Worm (Caenorhabditis elegans) whole organism, L3 larva: ENCODE results near the gene Y43B11AL.1.

ENCODE experiments used
- R02D3.7 ChIP-seq: fragments of 150-350 bp; optimal IDR thresholded peaks from 2 replicates; lab custom pipeline; 2014; ENCODE audit warnings: missing biosample characterization, missing genetic modification characterization
- ZK546.5 ChIP-seq: sonication (generic microtip); optimal IDR thresholded peaks from 2 replicates; lab custom pipeline; 2017; ENCODE audit warnings: missing biosample characterization, missing genetic modification characterization
- ama-1 ChIP-seq: fragments of 150-350 bp; optimal IDR thresholded peaks from 2 replicates; lab custom pipeline; 2018
- ceh-16 ChIP-seq: sonication (generic microtip); optimal IDR thresholded peaks from 2 replicates; lab custom pipeline; 2017; ENCODE audit warnings: missing biosample characterization, missing genetic modification characterization
- ceh-82 ChIP-seq: fragments of 150-350 bp; optimal IDR thresholded peaks from 2 replicates; lab custom pipeline; 2014; ENCODE audit warnings: missing biosample characterization, missing genetic modification characterization
- ceh-9 ChIP-seq: sonication (generic microtip); optimal IDR thresholded peaks from 2 replicates; lab custom pipeline; 2018; ENCODE audit warnings: missing biosample characterization, missing genetic modification characterization
- daf-12 ChIP-seq: fragments of 150-350 bp; optimal IDR thresholded peaks from 2 replicates; lab custom pipeline; 2014; ENCODE audit warnings: missing biosample characterization, missing genetic modification reagents, missing genetic modification characterization
- elt-1 ChIP-seq: fragments of 150-350 bp; optimal IDR thresholded peaks from 2 replicates; lab custom pipeline; 2014; ENCODE audit warnings: missing biosample characterization, missing genetic modification characterization
- elt-2 ChIP-seq: sonication (generic microtip); optimal IDR thresholded peaks from 2 replicates; lab custom pipeline; 2016; ENCODE audit warnings: missing genetic modification reagents, mild to moderate bottlenecking, missing genetic modification characterization, missing compliant biosample characterization
- eor-1 ChIP-seq, 2 experiments: fragments of 150-350 bp; optimal IDR thresholded peaks; 2 replicates each; lab custom pipeline; 2014 to 2018; ENCODE audit warnings: missing biosample characterization in 2 of 2, missing genetic modification characterization in 2 of 2
- fkh-10 ChIP-seq: sonication (generic microtip); optimal IDR thresholded peaks from 2 replicates; lab custom pipeline; 2017; ENCODE audit warnings: missing biosample characterization, missing genetic modification reagents, missing genetic modification characterization
- fkh-2 ChIP-seq: fragments of 150-350 bp; optimal IDR thresholded peaks from 2 replicates; lab custom pipeline; 2014; ENCODE audit warnings: missing biosample characterization, missing genetic modification reagents, missing genetic modification characterization
- lin-15B ChIP-seq: fragments of 150-350 bp; optimal IDR thresholded peaks from 2 replicates; lab custom pipeline; 2014; ENCODE audit warnings: missing biosample characterization, missing genetic modification characterization
- lin-39 ChIP-seq: fragments of 150-350 bp; optimal IDR thresholded peaks from 2 replicates; lab custom pipeline; 2018; ENCODE audit warnings: missing biosample characterization, missing genetic modification reagents, missing genetic modification characterization
- lsy-12 ChIP-seq: sonication (generic microtip); optimal IDR thresholded peaks from 2 replicates; lab custom pipeline; 2016; ENCODE audit warnings: mild to moderate bottlenecking, missing genetic modification characterization, missing compliant biosample characterization
- mdl-1 ChIP-seq: fragments of 150-350 bp; optimal IDR thresholded peaks from 2 replicates; lab custom pipeline; 2014; ENCODE audit warnings: missing biosample characterization, missing genetic modification characterization
- mml-1 ChIP-seq: fragments of 150-350 bp; sonication (generic microtip); optimal IDR thresholded peaks from 3 replicates; lab custom pipeline; 2014; ENCODE audit warnings: missing biosample characterization, missing genetic modification characterization
- nhr-12 ChIP-seq: fragments of 150-350 bp; optimal IDR thresholded peaks from 2 replicates; lab custom pipeline; 2014; ENCODE audit warnings: missing biosample characterization, missing genetic modification characterization
- nhr-237 ChIP-seq: fragments of 150-350 bp; optimal IDR thresholded peaks from 2 replicates; lab custom pipeline; 2014; ENCODE audit warnings: missing biosample characterization, missing genetic modification characterization
- nhr-25 ChIP-seq: sonication (generic microtip); optimal IDR thresholded peaks from 2 replicates; lab custom pipeline; 2017; ENCODE audit warnings: missing biosample characterization, missing genetic modification characterization
- nhr-28 ChIP-seq: fragments of 150-350 bp; optimal IDR thresholded peaks from 2 replicates; lab custom pipeline; 2014; ENCODE audit warnings: missing biosample characterization, missing genetic modification characterization
- nhr-43 ChIP-seq: sonication (generic microtip); optimal IDR thresholded peaks from 2 replicates; lab custom pipeline; 2016; ENCODE audit warnings: mild to moderate bottlenecking, missing genetic modification characterization, missing compliant biosample characterization; ENCODE audit not compliant: poor library complexity, severe bottlenecking
- nhr-67 ChIP-seq: fragments of 150-350 bp; optimal IDR thresholded peaks from 2 replicates; lab custom pipeline; 2014; ENCODE audit warnings: missing biosample characterization, missing genetic modification characterization
- nhr-76 ChIP-seq: fragments of 150-350 bp; sonication (generic microtip); optimal IDR thresholded peaks from 5 replicates; lab custom pipeline; 2014; ENCODE audit warnings: missing biosample characterization, missing genetic modification characterization
- nhr-77 ChIP-seq: fragments of 150-350 bp; optimal IDR thresholded peaks from 2 replicates; lab custom pipeline; 2014; ENCODE audit warnings: missing biosample characterization, missing genetic modification characterization
- pha-4 ChIP-seq: fragments of 150-350 bp; optimal IDR thresholded peaks from 2 replicates; lab custom pipeline; 2014; ENCODE audit warnings: missing biosample characterization, missing genetic modification reagents, missing genetic modification characterization
- pqm-1 ChIP-seq: fragments of 150-350 bp; optimal IDR thresholded peaks from 2 replicates; lab custom pipeline; 2017; ENCODE audit warnings: missing biosample characterization, missing genetic modification characterization, inconsistent platforms
- sea-2 ChIP-seq: fragments of 150-350 bp; sonication (generic microtip); optimal IDR thresholded peaks from 4 replicates; lab custom pipeline; 2014; ENCODE audit warnings: missing biosample characterization, missing genetic modification reagents, missing genetic modification characterization
- skn-1 ChIP-seq: fragments of 150-350 bp; optimal IDR thresholded peaks from 2 replicates; lab custom pipeline; 2014; ENCODE audit warnings: missing biosample characterization, missing genetic modification characterization
- snpc-4 ChIP-seq: fragments of 150-350 bp; optimal IDR thresholded peaks from 2 replicates; lab custom pipeline; 2014; ENCODE audit warnings: missing biosample characterization, missing genetic modification characterization
- tbx-2 ChIP-seq: sonication (generic microtip); optimal IDR thresholded peaks from 2 replicates; lab custom pipeline; 2016; ENCODE audit warnings: mild to moderate bottlenecking, missing genetic modification characterization, missing compliant biosample characterization
- unc-39 ChIP-seq: sonication (generic microtip); optimal IDR thresholded peaks from 4 replicates; lab custom pipeline; 2017; ENCODE audit warnings: missing biosample characterization, missing genetic modification characterization
- ztf-4 ChIP-seq: fragments of 150-350 bp; optimal IDR thresholded peaks from 2 replicates; lab custom pipeline; 2014; ENCODE audit warnings: missing biosample characterization, missing genetic modification characterization

Gene Y43B11AL.1

DNA sequence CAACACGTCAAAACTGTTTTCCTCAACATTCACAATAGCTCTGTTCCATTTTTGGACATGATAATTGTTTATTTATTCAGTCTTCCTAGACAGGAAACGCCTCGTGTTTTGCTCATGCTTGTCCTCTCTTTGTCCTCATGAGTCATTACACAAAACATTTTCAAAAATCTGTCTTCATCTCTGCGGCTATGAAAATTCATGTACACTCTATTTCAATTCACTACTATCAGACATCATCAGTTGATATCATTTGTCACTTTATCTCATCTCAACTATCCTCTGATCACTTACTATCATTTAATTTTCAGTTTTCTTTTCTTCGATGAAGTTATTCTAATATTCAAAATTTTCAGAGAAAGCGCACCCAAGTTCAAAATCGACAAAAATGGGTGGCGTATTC is 41.3 kb upstream of the Y43B11AL.1 start, which contains the start of gene adah-1:
Gene adah-1 (plus strand): TSS at position 354 of the 400 bp plus-strand sequence.
- no peak for TF ChIP-seq skn-1 (tag; lab: Kevin White, UChicago)
- TF ChIP-seq mml-1 (tag; lab: Kevin White, UChicago) = peak; percentile 15

DNA sequence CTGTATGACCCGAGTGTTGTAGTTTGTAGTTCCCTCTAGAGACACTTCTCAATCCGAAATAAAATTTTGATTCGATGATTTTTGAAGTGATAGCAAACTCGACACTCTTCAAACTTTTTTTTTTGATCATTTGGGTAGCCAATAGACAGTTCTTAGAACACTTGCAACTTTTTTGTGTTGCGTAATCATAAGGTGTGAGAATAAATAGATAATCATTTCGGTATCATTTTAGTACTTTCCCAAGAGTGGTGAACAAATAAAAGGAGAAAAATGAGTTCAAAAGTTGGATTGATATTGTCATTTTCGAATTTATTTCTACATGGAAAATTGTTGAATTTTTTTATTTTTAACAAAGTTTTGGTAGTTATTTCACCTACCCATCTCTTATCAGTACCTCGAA is 40.3 kb upstream of the Y43B11AL.1 start:
- TF ChIP-seq nhr-237 (tag; lab: Kevin White, UChicago) (no peak), ceh-82 (tag; lab: Kevin White, UChicago) (no peak), ztf-4 (tag; lab: Kevin White, UChicago) (no peak), ama-1 (no peak), pqm-1 (tag; lab: Kevin White, UChicago) (peak; percentile 39), R02D3.7 (no peak), ceh-16 (no peak), eor-1 (tag; optimal IDR thresholded peaks at IDR 0.05; lab: Kevin White, UChicago) (no peak), nhr-77 (tag; lab: Kevin White, UChicago) (no peak), ZK546.5 (tag; lab: Kevin White, UChicago) (no peak), unc-39 (tag; lab: Kevin White, UChicago) (no peak), lin-39 (tag; lab: Kevin White, UChicago) (no peak), elt-2 (tag; lab: Kevin White, UChicago) (peak; percentile 49)

DNA sequence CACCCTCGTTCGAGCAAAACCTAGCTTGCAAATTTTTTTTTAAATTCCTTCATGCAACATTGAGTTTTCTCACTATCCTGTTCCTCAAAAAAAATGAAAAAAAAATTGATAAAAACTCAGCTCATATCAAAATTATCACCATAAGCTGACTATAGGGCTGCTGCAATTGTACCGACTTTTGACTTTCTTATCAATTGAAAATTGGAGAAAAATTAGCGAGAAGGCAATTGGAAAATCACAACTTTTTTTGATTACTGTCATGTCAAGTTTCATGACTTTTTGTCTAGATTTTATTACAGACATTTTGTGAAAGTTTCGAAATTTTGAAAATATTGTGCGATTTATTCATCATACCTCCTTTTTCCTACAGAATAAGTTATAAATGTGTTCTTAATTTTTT is 39.3 kb upstream of the Y43B11AL.1 start:
- peak; percentile 67 for TF ChIP-seq pqm-1 (tag; lab: Kevin White, UChicago)
- TF ChIP-seq R02D3.7 = no peak
- TF ChIP-seq elt-1 (tag; lab: Kevin White, UChicago) = no peak
- peak; percentile 90 for TF ChIP-seq elt-2 (tag; lab: Kevin White, UChicago)
- no peak for TF ChIP-seq nhr-28 (tag; lab: Kevin White, UChicago)
- no peak for TF ChIP-seq ceh-9 (tag; lab: Kevin White, UChicago)
- no peak for TF ChIP-seq nhr-76 (tag; lab: Kevin White, UChicago)
- TF ChIP-seq eor-1 (tag; optimal IDR thresholded peaks at IDR 0.05; lab: Kevin White, UChicago) = no peak
- TF ChIP-seq tbx-2 (tag; lab: Kevin White, UChicago) = no peak
- TF ChIP-seq ceh-82 (tag; lab: Kevin White, UChicago) = no peak
- no peak for TF ChIP-seq nhr-43 (tag; lab: Kevin White, UChicago)
- no peak for TF ChIP-seq nhr-77 (tag; lab: Kevin White, UChicago)
- TF ChIP-seq nhr-25 (tag; lab: Kevin White, UChicago) = no peak
- TF ChIP-seq lin-15B (tag; lab: Kevin White, UChicago) = no peak
- TF ChIP-seq nhr-12 = no peak
- TF ChIP-seq pha-4 (tag; lab: Kevin White, UChicago) = peak; percentile 8
- TF ChIP-seq fkh-10 (GFP tag; lab: Kevin White, UChicago) = no peak
- no peak for TF ChIP-seq daf-12 (tag; lab: Kevin White, UChicago)

- TF ChIP-seq fkh-10 (GFP tag; lab: Kevin White, UChicago) (peak; percentile 58), lin-15B (tag; lab: Kevin White, UChicago) (no peak)
- TF ChIP-seq, all 47 proteins: peak for 1
Observed at ce11 chrIV:7031019-7031418, 34.1 kb upstream of the Y43B11AL.1 start.

DNA sequence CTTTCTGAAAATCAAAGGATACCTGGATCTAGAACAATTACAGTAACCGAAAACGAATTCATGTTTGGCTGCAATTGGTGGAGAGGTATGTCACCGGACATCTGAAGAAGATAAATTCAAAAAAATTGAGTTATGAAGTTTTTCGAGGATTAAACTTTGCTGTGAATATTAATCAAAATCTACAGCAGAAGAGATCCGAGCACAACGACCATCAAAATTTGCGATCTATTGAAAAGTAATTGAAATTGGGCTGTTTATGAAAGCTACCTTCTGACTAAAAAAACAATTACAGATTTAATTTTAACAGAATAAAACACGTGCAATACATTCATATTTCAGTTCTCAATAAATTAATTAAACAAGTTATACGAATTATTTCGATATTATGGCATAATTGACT is 32.7 kb upstream of the Y43B11AL.1 start, which contains the start of gene C06G3.8:
Gene C06G3.8 (minus strand): TSS at position 101 of the 400 bp plus-strand sequence.
- TF ChIP-seq pqm-1 (tag; lab: Kevin White, UChicago) (no peak), daf-12 (tag; lab: Kevin White, UChicago) (no peak), fkh-10 (GFP tag; lab: Kevin White, UChicago) (no peak), lin-39 (tag; lab: Kevin White, UChicago) (no peak), nhr-12 (no peak), nhr-67 (tag; lab: Kevin White, UChicago) (no peak)
- TF ChIP-seq, all 47 proteins: peak for 0

DNA sequence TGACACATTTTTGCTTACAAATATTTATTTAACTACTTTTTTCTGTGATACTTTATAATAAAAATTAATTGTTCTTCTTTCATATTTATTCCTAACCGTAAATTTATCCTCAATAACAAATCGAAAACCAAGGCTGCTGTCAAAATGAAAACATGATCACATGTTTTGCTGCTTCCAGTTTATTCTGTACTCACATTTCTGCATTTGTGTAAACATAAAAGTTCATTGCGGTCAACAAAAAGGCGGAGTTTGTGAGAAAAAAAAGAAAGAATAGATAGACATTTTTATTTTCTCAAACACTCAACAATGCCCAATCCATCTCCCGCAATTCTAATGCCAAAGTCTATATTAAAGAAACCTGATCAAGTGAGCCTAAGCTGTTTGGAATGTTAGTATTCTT is 29.3 kb upstream of the Y43B11AL.1 start, which contains the start of gene C06G3.3:
Gene C06G3.3 (plus strand): TSS at position 301 of the 400 bp plus-strand sequence.
- TF ChIP-seq pha-4 (tag; lab: Kevin White, UChicago) (peak; percentile 58), snpc-4 (tag; lab: Kevin White, UChicago) (no peak)
- TF ChIP-seq, all 47 proteins: peak for 1

ce11 chrIV:7036790-7037189 is 28.3 kb upstream of the Y43B11AL.1 start, which contains the start of gene ufl-1:
Gene ufl-1, minus strand, starts transcription at chrIV:7036859.
- no peak for TF ChIP-seq ceh-82 (tag; lab: Kevin White, UChicago)
- no peak for TF ChIP-seq ztf-4 (tag; lab: Kevin White, UChicago)
- TF ChIP-seq fkh-2 (tag; lab: Kevin White, UChicago) = no peak
- no peak for TF ChIP-seq R02D3.7
- TF ChIP-seq mdl-1 = no peak
- TF ChIP-seq lsy-12 (tag; lab: Kevin White, UChicago) = no peak
- TF ChIP-seq snpc-4 (tag; lab: Kevin White, UChicago) = no peak
- no peak for TF ChIP-seq nhr-77 (tag; lab: Kevin White, UChicago)
- no peak for TF ChIP-seq nhr-237 (tag; lab: Kevin White, UChicago)
- TF ChIP-seq unc-39 (tag; lab: Kevin White, UChicago) = no peak
- no peak for TF ChIP-seq sea-2
- TF ChIP-seq skn-1 (tag; lab: Kevin White, UChicago) = no peak
- TF ChIP-seq ceh-9 (tag; lab: Kevin White, UChicago) = no peak
